Worm (Caenorhabditis elegans) whole organism, L3 larva: ENCODE data around the gene clec-161.

ENCODE experiments used
- ZK546.5 ChIP-seq: sonication (generic microtip); optimal IDR thresholded peaks from 2 replicates; lab custom pipeline; 2017; ENCODE audit warnings: missing biosample characterization, missing genetic modification characterization
- aly-2 ChIP-seq: fragments of 150-350 bp; optimal IDR thresholded peaks from 2 replicates; lab custom pipeline; 2014; ENCODE audit warnings: missing biosample characterization, missing genetic modification characterization
- ama-1 ChIP-seq: fragments of 150-350 bp; optimal IDR thresholded peaks from 2 replicates; lab custom pipeline; 2018
- ceh-28 ChIP-seq: fragments of 150-350 bp; optimal IDR thresholded peaks from 2 replicates; lab custom pipeline; 2014; ENCODE audit warnings: missing biosample characterization, missing genetic modification reagents, missing genetic modification characterization
- ceh-9 ChIP-seq: sonication (generic microtip); optimal IDR thresholded peaks from 2 replicates; lab custom pipeline; 2018; ENCODE audit warnings: missing biosample characterization, missing genetic modification characterization
- daf-12 ChIP-seq: fragments of 150-350 bp; optimal IDR thresholded peaks from 2 replicates; lab custom pipeline; 2014; ENCODE audit warnings: missing biosample characterization, missing genetic modification reagents, missing genetic modification characterization
- egl-27 ChIP-seq: sonication (generic microtip); optimal IDR thresholded peaks from 4 replicates; lab custom pipeline; 2017; ENCODE audit warnings: missing biosample characterization, missing genetic modification reagents, missing genetic modification characterization
- egl-5 ChIP-seq: fragments of 150-350 bp; optimal IDR thresholded peaks from 2 replicates; lab custom pipeline; 2017; ENCODE audit warnings: missing biosample characterization, missing genetic modification reagents, missing genetic modification characterization, inconsistent platforms
- elt-2 ChIP-seq: sonication (generic microtip); optimal IDR thresholded peaks from 2 replicates; lab custom pipeline; 2016; ENCODE audit warnings: missing genetic modification reagents, mild to moderate bottlenecking, missing genetic modification characterization, missing compliant biosample characterization
- eor-1 ChIP-seq, 2 experiments: fragments of 150-350 bp; optimal IDR thresholded peaks; 2 replicates each; lab custom pipeline; 2014 to 2018; ENCODE audit warnings: missing biosample characterization in 2 of 2, missing genetic modification characterization in 2 of 2
- fos-1 ChIP-seq: fragments of 150-350 bp; optimal IDR thresholded peaks from 2 replicates; lab custom pipeline; 2014; ENCODE audit warnings: missing biosample characterization, missing genetic modification characterization
- hmg-11 ChIP-seq: sonication (generic microtip); optimal IDR thresholded peaks from 2 replicates; lab custom pipeline; 2016; ENCODE audit warnings: missing genetic modification characterization, missing compliant biosample characterization
- jun-1 ChIP-seq: fragments of 150-350 bp; optimal IDR thresholded peaks from 2 replicates; lab custom pipeline; 2014; ENCODE audit warnings: missing biosample characterization, missing genetic modification reagents, missing genetic modification characterization
- lin-15B ChIP-seq: fragments of 150-350 bp; optimal IDR thresholded peaks from 2 replicates; lab custom pipeline; 2014; ENCODE audit warnings: missing biosample characterization, missing genetic modification characterization
- lin-39 ChIP-seq: fragments of 150-350 bp; optimal IDR thresholded peaks from 2 replicates; lab custom pipeline; 2018; ENCODE audit warnings: missing biosample characterization, missing genetic modification reagents, missing genetic modification characterization
- lsy-12 ChIP-seq: sonication (generic microtip); optimal IDR thresholded peaks from 2 replicates; lab custom pipeline; 2016; ENCODE audit warnings: mild to moderate bottlenecking, missing genetic modification characterization, missing compliant biosample characterization
- mdl-1 ChIP-seq: fragments of 150-350 bp; optimal IDR thresholded peaks from 2 replicates; lab custom pipeline; 2014; ENCODE audit warnings: missing biosample characterization, missing genetic modification characterization
- mml-1 ChIP-seq: fragments of 150-350 bp; sonication (generic microtip); optimal IDR thresholded peaks from 3 replicates; lab custom pipeline; 2014; ENCODE audit warnings: missing biosample characterization, missing genetic modification characterization
- nfya-1 ChIP-seq: sonication (generic microtip); optimal IDR thresholded peaks from 2 replicates; lab custom pipeline; 2017; ENCODE audit warnings: missing genetic modification characterization, mild to moderate bottlenecking, missing compliant biosample characterization, antibody characterized with exemption, moderate library complexity; ENCODE audit not compliant: insufficient read depth
- nhr-12 ChIP-seq: fragments of 150-350 bp; optimal IDR thresholded peaks from 2 replicates; lab custom pipeline; 2014; ENCODE audit warnings: missing biosample characterization, missing genetic modification characterization
- nhr-23 ChIP-seq: fragments of 150-350 bp; optimal IDR thresholded peaks from 2 replicates; lab custom pipeline; 2014; ENCODE audit warnings: missing biosample characterization, missing genetic modification reagents, missing genetic modification characterization
- nhr-25 ChIP-seq: sonication (generic microtip); optimal IDR thresholded peaks from 2 replicates; lab custom pipeline; 2017; ENCODE audit warnings: missing biosample characterization, missing genetic modification characterization
- nhr-76 ChIP-seq: fragments of 150-350 bp; sonication (generic microtip); optimal IDR thresholded peaks from 5 replicates; lab custom pipeline; 2014; ENCODE audit warnings: missing biosample characterization, missing genetic modification characterization
- nhr-77 ChIP-seq: fragments of 150-350 bp; optimal IDR thresholded peaks from 2 replicates; lab custom pipeline; 2014; ENCODE audit warnings: missing biosample characterization, missing genetic modification characterization
- pha-4 ChIP-seq: fragments of 150-350 bp; optimal IDR thresholded peaks from 2 replicates; lab custom pipeline; 2014; ENCODE audit warnings: missing biosample characterization, missing genetic modification reagents, missing genetic modification characterization
- pqm-1 ChIP-seq: fragments of 150-350 bp; optimal IDR thresholded peaks from 2 replicates; lab custom pipeline; 2017; ENCODE audit warnings: missing biosample characterization, missing genetic modification characterization, inconsistent platforms
- sea-2 ChIP-seq: fragments of 150-350 bp; sonication (generic microtip); optimal IDR thresholded peaks from 4 replicates; lab custom pipeline; 2014; ENCODE audit warnings: missing biosample characterization, missing genetic modification reagents, missing genetic modification characterization
- tbx-2 ChIP-seq: sonication (generic microtip); optimal IDR thresholded peaks from 2 replicates; lab custom pipeline; 2016; ENCODE audit warnings: mild to moderate bottlenecking, missing genetic modification characterization, missing compliant biosample characterization
- ztf-4 ChIP-seq: fragments of 150-350 bp; optimal IDR thresholded peaks from 2 replicates; lab custom pipeline; 2014; ENCODE audit warnings: missing biosample characterization, missing genetic modification characterization

clec-161 gene

DNA sequence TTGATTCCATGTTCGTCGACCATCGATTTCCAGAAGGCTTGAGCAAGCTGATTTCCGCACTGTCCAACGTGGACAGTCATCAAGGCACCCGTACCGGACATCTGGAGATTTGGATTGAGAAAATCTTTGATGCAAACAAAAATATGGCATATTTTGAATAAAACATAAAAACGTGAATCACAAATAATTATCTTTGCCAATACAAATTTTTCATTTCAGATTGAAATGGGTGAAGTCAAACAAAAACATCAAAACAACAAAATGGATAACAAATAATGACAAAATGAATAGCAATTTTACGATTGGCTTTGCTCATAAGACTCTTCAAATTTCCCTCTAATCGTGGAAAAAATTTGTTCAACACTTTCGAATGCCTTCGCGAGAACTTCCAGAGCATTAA is 20.5 kb upstream of the clec-161 start, which contains the start of gene tbg-1:
tbg-1 (minus strand) TSS at position 101 of the 400 bp plus-strand sequence.
- TF ChIP-seq nhr-77 (tag; lab: Kevin White, UChicago), result no peak
- no peak for TF ChIP-seq nhr-12 (tag; lab: Kevin White, UChicago)
- TF ChIP-seq egl-27 (tag; lab: Kevin White, UChicago), result no peak
- TF ChIP-seq ceh-28, result no peak
- no peak for TF ChIP-seq aly-2 (tag; lab: Kevin White, UChicago)
- no peak for TF ChIP-seq nfya-1
- TF ChIP-seq egl-5 (tag; lab: Kevin White, UChicago), result no peak
- TF ChIP-seq daf-12 (tag; lab: Kevin White, UChicago), result no peak
- no peak for TF ChIP-seq tbx-2 (tag; lab: Kevin White, UChicago)
- TF ChIP-seq, all 47 proteins: peak for 0

- TF ChIP-seq ztf-4 (tag; lab: Kevin White, UChicago), result peak; percentile 43
- TF ChIP-seq lin-39 (tag; lab: Kevin White, UChicago), result no peak
- no peak for TF ChIP-seq hmg-11 (tag; lab: Kevin White, UChicago)
- TF ChIP-seq ceh-28, result no peak
- TF ChIP-seq ama-1 (lab: Kevin White, UChicago), result peak; percentile 56
- peak; percentile 13 for TF ChIP-seq lsy-12 (tag; lab: Kevin White, UChicago)
Measured at ce11 chrIII:9626602-9627001, 18.1 kb upstream of the clec-161 start.

DNA sequence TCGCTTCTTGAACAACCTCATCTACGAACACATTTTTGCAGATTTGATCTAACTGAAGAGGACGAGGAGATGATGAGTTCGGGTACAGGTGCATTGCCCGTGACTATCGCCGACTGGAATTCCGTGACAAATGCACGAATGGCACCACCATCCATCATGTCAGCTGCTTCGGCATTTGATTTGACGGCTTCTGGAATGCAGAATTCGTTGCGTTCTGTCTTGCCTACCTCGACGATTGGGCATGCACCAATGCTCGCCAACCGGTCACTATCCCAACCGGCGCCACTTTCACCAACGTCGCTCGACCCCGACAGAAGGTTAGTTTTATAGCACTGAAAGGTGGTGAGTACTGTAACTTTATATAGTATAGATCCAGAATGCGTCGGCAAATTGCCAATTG is 14.9 kb upstream of the clec-161 start:
- TF ChIP-seq fos-1 (tag; lab: Kevin White, UChicago) (no peak), aly-2 (tag; lab: Kevin White, UChicago) (no peak), tbx-2 (tag; lab: Kevin White, UChicago) (no peak), nhr-25 (tag; lab: Kevin White, UChicago) (no peak)

DNA sequence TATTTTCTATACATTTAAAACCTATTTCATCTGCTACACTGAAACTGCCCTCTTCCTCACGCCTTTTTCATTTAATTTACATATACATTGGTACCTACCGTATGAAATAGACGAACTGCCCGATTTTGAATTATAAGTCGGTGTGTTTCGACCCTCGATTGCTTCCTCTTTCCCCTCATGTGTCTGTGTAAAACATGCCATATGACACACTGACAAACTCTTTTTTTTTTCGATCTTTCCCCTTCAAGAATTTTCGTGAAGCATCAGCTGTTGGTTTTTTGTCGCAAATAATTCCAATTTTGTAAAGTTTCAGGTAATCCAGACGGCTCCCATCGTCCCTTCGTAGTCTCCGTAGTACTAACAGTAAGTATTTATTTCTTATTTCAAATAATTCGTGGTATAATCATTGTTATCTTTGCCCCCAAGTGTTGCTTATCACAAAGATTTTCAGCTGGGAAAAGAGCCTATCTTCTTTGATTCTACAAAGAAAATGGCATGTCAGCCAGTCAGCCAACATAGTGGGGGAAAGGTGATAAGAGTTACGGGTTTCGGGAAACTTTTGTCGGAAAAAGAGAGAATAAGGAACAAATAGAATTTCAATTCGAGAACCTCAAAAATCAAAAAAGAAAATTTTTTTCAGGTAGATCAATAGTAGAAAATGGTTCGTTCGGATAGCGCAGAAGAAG is 13.4 kb upstream of the clec-161 start:
- no peak for TF ChIP-seq ceh-9
- TF ChIP-seq elt-2 (tag; lab: Kevin White, UChicago), result peak; percentile 91
- no peak for TF ChIP-seq jun-1 (tag; lab: Kevin White, UChicago)
- peak; percentile 54 for TF ChIP-seq ama-1 (lab: Kevin White, UChicago)
- no peak for TF ChIP-seq sea-2 (GFP tag; lab: Kevin White, UChicago)
- peak; percentile 63 for TF ChIP-seq pqm-1 (tag; lab: Kevin White, UChicago)
- peak; percentile 23 for TF ChIP-seq pha-4 (tag; lab: Kevin White, UChicago)
- TF ChIP-seq lin-39 (tag; lab: Kevin White, UChicago), result no peak
- TF ChIP-seq nhr-76 (tag; lab: Kevin White, UChicago), result no peak
- no peak for TF ChIP-seq ZK546.5 (tag; lab: Kevin White, UChicago)

- TF ChIP-seq pha-4 (tag; lab: Kevin White, UChicago), result peak; percentile 39
- TF ChIP-seq jun-1 (tag; lab: Kevin White, UChicago), result no peak
- no peak for TF ChIP-seq ceh-9
- TF ChIP-seq ama-1 (lab: Kevin White, UChicago), result peak; percentile 34
- peak; percentile 40 for TF ChIP-seq nhr-23 (tag; lab: Kevin White, UChicago)
- no peak for TF ChIP-seq mdl-1 (tag; lab: Kevin White, UChicago)
- peak; percentile 46 for TF ChIP-seq pqm-1 (tag; lab: Kevin White, UChicago)
- peak; percentile 50 for TF ChIP-seq nfya-1
- TF ChIP-seq elt-2 (tag; lab: Kevin White, UChicago), result peak; percentile 71
- peak; percentile 6 for TF ChIP-seq lin-15B (tag; lab: Kevin White, UChicago)
- TF ChIP-seq eor-1 (tag; optimal IDR thresholded peaks at IDR 0.05; lab: Kevin White, UChicago), result no peak
- TF ChIP-seq sea-2 (GFP tag; lab: Kevin White, UChicago), result no peak
- peak; percentile 17 for TF ChIP-seq nhr-25 (tag; lab: Kevin White, UChicago)
- TF ChIP-seq mml-1 (tag; lab: Kevin White, UChicago), result no peak
Measured at ce11 chrIII:9620148-9620547, 11.6 kb upstream of the clec-161 start.
